Worm (Caenorhabditis elegans): ENCODE results near the gene mpz-1.

ce11 chrII:10820679-10821078, 42.8 kb upstream of the mpz-1 start, which contains the start of gene ech-4:
- TF ChIP-seq him-1 (tag; optimal IDR thresholded peaks at IDR 0.05) (no peak), W03F9.2 (tag; optimal IDR thresholded peaks at IDR 0.05) (no peak)

Measured in whole organism, L4/young adult.